Fruit fly (Drosophila melanogaster) whole organism, embryonic: Measurements from ENCODE around the gene CG3505.

Experiments
- Adf1 ChIP-seq: fragments of 200-800 bp; sonication (Bioruptor generic); IDR thresholded peaks from 2 replicates; pipeline ENCODE4 v1.3.6; 2022; ENCODE audit warnings: missing biosample characterization, missing genetic modification characterization
- Antp ChIP-seq: fragments of 200-800 bp; sonication (Bioruptor generic); optimal IDR thresholded peaks from 3 replicates; lab custom pipeline; 2016; ENCODE audit warnings: missing biosample characterization, missing genetic modification characterization
- CG10543 ChIP-seq: fragments of 200-800 bp; sonication (Bioruptor generic); optimal IDR thresholded peaks from 3 replicates; lab custom pipeline; 2017; ENCODE audit warnings: missing biosample characterization, mild to moderate bottlenecking, missing genetic modification characterization, moderate library complexity
- CG12769 ChIP-seq: fragments of 200-800 bp; sonication (Bioruptor generic); optimal IDR thresholded peaks from 2 replicates; lab custom pipeline; 2019; ENCODE audit warnings: missing biosample characterization, mild to moderate bottlenecking, missing genetic modification characterization, moderate library complexity
- CG13287 ChIP-seq: fragments of 200-800 bp; sonication (Bioruptor generic); IDR thresholded peaks from 2 replicates; pipeline ENCODE4 v1.3.6; 2022; ENCODE audit warnings: missing biosample characterization, missing genetic modification characterization; ENCODE audit not compliant: partially characterized antibody
- CG16813 ChIP-seq: fragments of 200-800 bp; sonication (Bioruptor generic); IDR thresholded peaks from 3 replicates; pipeline ENCODE4 v1.3.6; 2022; ENCODE audit warnings: missing biosample characterization, missing genetic modification characterization; ENCODE audit not compliant: partially characterized antibody
- CG17912 ChIP-seq: fragments of 200-800 bp; sonication (Bioruptor generic); optimal IDR thresholded peaks from 2 replicates; lab custom pipeline; 2018; ENCODE audit warnings: missing biosample characterization, mild to moderate bottlenecking, missing genetic modification characterization
- CG2116 ChIP-seq: fragments of 200-800 bp; sonication (Bioruptor generic); optimal IDR thresholded peaks from 3 replicates; lab custom pipeline; 2018; ENCODE audit warnings: missing biosample characterization, mild to moderate bottlenecking, missing genetic modification characterization
- CG2875 ChIP-seq: fragments of 200-800 bp; sonication (Bioruptor generic); optimal IDR thresholded peaks from 2 replicates; lab custom pipeline; 2017; ENCODE audit warnings: missing biosample characterization, mild to moderate bottlenecking, missing genetic modification characterization, missing genetic modification reagents
- CG30020 ChIP-seq: fragments of 200-800 bp; optimal IDR thresholded peaks from 2 replicates; lab custom pipeline; 2019; ENCODE audit warnings: missing biosample characterization, mild to moderate bottlenecking, missing genetic modification characterization, moderate library complexity
- CG31441 ChIP-seq: fragments of 200-800 bp; sonication (Bioruptor generic); IDR thresholded peaks from 2 replicates; pipeline ENCODE4 v1.3.6; 2022; ENCODE audit warnings: missing biosample characterization, missing genetic modification characterization
- CG3163 ChIP-seq: fragments of 200-800 bp; sonication (Bioruptor generic); optimal IDR thresholded peaks from 3 replicates; lab custom pipeline; 2016; ENCODE audit warnings: missing biosample characterization, missing genetic modification characterization
- CG33213 ChIP-seq: fragments of 200-800 bp; sonication (Bioruptor generic); optimal IDR thresholded peaks from 3 replicates; lab custom pipeline; 2016; ENCODE audit warnings: missing biosample characterization, missing genetic modification characterization
- CG42726 ChIP-seq: fragments of 200-800 bp; sonication (Bioruptor generic); IDR thresholded peaks from 2 replicates; pipeline ENCODE4 v1.3.6; 2022; ENCODE audit warnings: missing biosample characterization, missing genetic modification characterization; ENCODE audit not compliant: partially characterized antibody
- CG6689 ChIP-seq: fragments of 200-800 bp; sonication (Bioruptor generic); IDR thresholded peaks from 2 replicates; pipeline ENCODE4 v1.3.6; 2022; ENCODE audit warnings: missing biosample characterization, missing genetic modification characterization
- CG8359 ChIP-seq: fragments of 200-800 bp; sonication (Bioruptor generic); optimal IDR thresholded peaks from 2 replicates; lab custom pipeline; 2017; ENCODE audit warnings: missing biosample characterization, mild to moderate bottlenecking, missing genetic modification characterization, borderline replicate concordance
- CG8924 ChIP-seq: fragments of 200-800 bp; optimal IDR thresholded peaks from 3 replicates; lab custom pipeline; 2019; ENCODE audit warnings: missing biosample characterization, mild to moderate bottlenecking, missing genetic modification characterization, moderate library complexity
- CG9437 ChIP-seq: fragments of 200-800 bp; sonication (Bioruptor generic); optimal IDR thresholded peaks from 2 replicates; lab custom pipeline; 2018; ENCODE audit warnings: missing biosample characterization, mild to moderate bottlenecking, missing genetic modification characterization
- CG9797 ChIP-seq: fragments of 200-800 bp; sonication (Bioruptor generic); optimal IDR thresholded peaks from 3 replicates; lab custom pipeline; 2018; ENCODE audit warnings: missing biosample characterization, mild to moderate bottlenecking, missing genetic modification characterization
- CG9817 ChIP-seq: fragments of 200-800 bp; sonication (Bioruptor generic); optimal IDR thresholded peaks from 2 replicates; lab custom pipeline; 2018; ENCODE audit warnings: missing biosample characterization, mild to moderate bottlenecking, missing genetic modification characterization, moderate library complexity
- D19A ChIP-seq: fragments of 200-800 bp; optimal IDR thresholded peaks from 3 replicates; lab custom pipeline; 2019; ENCODE audit warnings: missing biosample characterization, mild to moderate bottlenecking, missing genetic modification characterization, moderate library complexity
- E2f2 ChIP-seq: fragments of 200-800 bp; sonication (Bioruptor generic); IDR thresholded peaks from 2 replicates; pipeline ENCODE4 v1.3.6; 2022; ENCODE audit warnings: missing biosample characterization, missing genetic modification characterization
- Hr78 ChIP-seq, 2 experiments: fragments of 200-800 bp in 1 of 2; fragments of >200 bp in 1 of 2; sonication (Bioruptor generic) in 1 of 2; optimal IDR thresholded peaks; 2 replicates each; lab custom pipeline; 2017 to 2019; ENCODE audit warnings: missing biosample characterization in 2 of 2, missing genetic modification characterization in 2 of 2, mild to moderate bottlenecking in 1 of 2, moderate library complexity in 1 of 2
- MBD-R2 ChIP-seq: fragments of 200-800 bp; sonication (Bioruptor generic); IDR thresholded peaks from 2 replicates; pipeline ENCODE4 v1.3.6; 2022; ENCODE audit warnings: missing biosample characterization, missing genetic modification characterization
- NC2α ChIP-seq: fragments of 200-800 bp; sonication (Bioruptor generic); optimal IDR thresholded peaks from 2 replicates; lab custom pipeline; 2016; ENCODE audit warnings: missing biosample characterization, missing genetic modification characterization
- NFAT ChIP-seq: fragments of 200-800 bp; sonication (Bioruptor generic); IDR thresholded peaks from 2 replicates; pipeline ENCODE4 v1.3.6; 2022; ENCODE audit warnings: missing biosample characterization, missing genetic modification characterization
- Neu2 ChIP-seq: fragments of 200-800 bp; sonication (Bioruptor generic); optimal IDR thresholded peaks from 3 replicates; lab custom pipeline; 2016; ENCODE audit warnings: missing biosample characterization, missing genetic modification characterization, borderline replicate concordance
- Vsx1 ChIP-seq: fragments of 200-800 bp; sonication (Bioruptor generic); optimal IDR thresholded peaks from 2 replicates; lab custom pipeline; 2017; ENCODE audit warnings: missing biosample characterization, mild to moderate bottlenecking, missing genetic modification characterization, missing genetic modification reagents
- cg ChIP-seq: fragments of 200-800 bp; sonication (Bioruptor generic); optimal IDR thresholded peaks from 3 replicates; lab custom pipeline; 2019; ENCODE audit warnings: missing biosample characterization, mild to moderate bottlenecking, missing genetic modification characterization, moderate library complexity
- dan ChIP-seq: fragments of 200-800 bp; sonication (Bioruptor generic); IDR thresholded peaks from 2 replicates; pipeline ENCODE4 v1.3.6; 2022; ENCODE audit warnings: missing biosample characterization, missing genetic modification characterization
- dm ChIP-seq: fragments of 200-800 bp; sonication (Bioruptor generic); optimal IDR thresholded peaks from 3 replicates; lab custom pipeline; 2016; ENCODE audit warnings: missing biosample characterization, missing genetic modification characterization
- ewg ChIP-seq: fragments of 200-800 bp; sonication (Bioruptor generic); optimal IDR thresholded peaks from 3 replicates; lab custom pipeline; 2017; ENCODE audit warnings: mild to moderate bottlenecking, missing biosample characterization, missing genetic modification reagents, missing genetic modification characterization
- fd3F ChIP-seq: fragments of 200-800 bp; sonication (Bioruptor generic); optimal IDR thresholded peaks from 2 replicates; lab custom pipeline; 2018; ENCODE audit warnings: missing biosample characterization, mild to moderate bottlenecking, missing genetic modification characterization, moderate library complexity
- ftz-f1 ChIP-seq: fragments of 200-800 bp; sonication (Bioruptor generic); optimal IDR thresholded peaks from 2 replicates; lab custom pipeline; 2016; ENCODE audit warnings: missing biosample characterization, missing genetic modification characterization
- inv ChIP-seq: fragments of 200-800 bp; sonication (Bioruptor generic); IDR thresholded peaks from 2 replicates; pipeline ENCODE4 v1.3.6; 2022; ENCODE audit warnings: missing biosample characterization, missing genetic modification characterization; ENCODE audit not compliant: partially characterized antibody
- jigr1 ChIP-seq: fragments of 200-800 bp; sonication (Bioruptor generic); IDR thresholded peaks from 3 replicates; pipeline ENCODE4 v1.3.6; 2022; ENCODE audit warnings: missing biosample characterization, missing genetic modification characterization
- kni ChIP-seq: fragments of 200-800 bp; sonication (Bioruptor generic); optimal IDR thresholded peaks from 3 replicates; lab custom pipeline; 2017; ENCODE audit warnings: mild to moderate bottlenecking, missing biosample characterization, missing genetic modification reagents, missing genetic modification characterization
- mam ChIP-seq: fragments of 200-800 bp; sonication (Bioruptor generic); optimal IDR thresholded peaks from 3 replicates; lab custom pipeline; 2016; ENCODE audit warnings: missing biosample characterization, missing genetic modification characterization
- nmo ChIP-seq: fragments of 200-800 bp; sonication (Bioruptor generic); optimal IDR thresholded peaks from 2 replicates; lab custom pipeline; 2018; ENCODE audit warnings: missing biosample characterization, mild to moderate bottlenecking, missing genetic modification characterization, moderate library complexity
- oc ChIP-seq: fragments of 200-800 bp; sonication (Bioruptor generic); optimal IDR thresholded peaks from 2 replicates; lab custom pipeline; 2018; ENCODE audit warnings: missing biosample characterization, mild to moderate bottlenecking, missing genetic modification characterization, moderate library complexity
- repo ChIP-seq: fragments of 200-800 bp; sonication (Bioruptor generic); optimal IDR thresholded peaks from 2 replicates; lab custom pipeline; 2016; ENCODE audit warnings: missing biosample characterization, missing genetic modification characterization
- row ChIP-seq: fragments of 200-800 bp; sonication (Bioruptor generic); IDR thresholded peaks from 3 replicates; pipeline ENCODE4 v1.3.6; 2022; ENCODE audit warnings: missing biosample characterization, missing genetic modification characterization
- salm ChIP-seq: fragments of 200-800 bp; sonication (Bioruptor generic); optimal IDR thresholded peaks from 2 replicates; lab custom pipeline; 2018; ENCODE audit warnings: missing biosample characterization, mild to moderate bottlenecking, missing genetic modification characterization
- so ChIP-seq: fragments of 200-800 bp; sonication (Bioruptor generic); IDR thresholded peaks from 3 replicates; pipeline ENCODE4 v1.3.6; 2022; ENCODE audit warnings: missing biosample characterization, missing genetic modification characterization
- trem ChIP-seq: fragments of 200-800 bp; optimal IDR thresholded peaks from 3 replicates; lab custom pipeline; 2019; ENCODE audit warnings: missing biosample characterization, mild to moderate bottlenecking, missing genetic modification characterization, moderate library complexity
- twi ChIP-seq: fragments of 200-800 bp; optimal IDR thresholded peaks from 2 replicates; lab custom pipeline; 2019; ENCODE audit warnings: missing biosample characterization, mild to moderate bottlenecking, missing genetic modification characterization, moderate library complexity
- vfl ChIP-seq: fragments of 200-800 bp; sonication (Bioruptor generic); optimal IDR thresholded peaks from 2 replicates; lab custom pipeline; 2016; ENCODE audit warnings: missing biosample characterization, missing genetic modification characterization

The CG3505 gene

DNA sequence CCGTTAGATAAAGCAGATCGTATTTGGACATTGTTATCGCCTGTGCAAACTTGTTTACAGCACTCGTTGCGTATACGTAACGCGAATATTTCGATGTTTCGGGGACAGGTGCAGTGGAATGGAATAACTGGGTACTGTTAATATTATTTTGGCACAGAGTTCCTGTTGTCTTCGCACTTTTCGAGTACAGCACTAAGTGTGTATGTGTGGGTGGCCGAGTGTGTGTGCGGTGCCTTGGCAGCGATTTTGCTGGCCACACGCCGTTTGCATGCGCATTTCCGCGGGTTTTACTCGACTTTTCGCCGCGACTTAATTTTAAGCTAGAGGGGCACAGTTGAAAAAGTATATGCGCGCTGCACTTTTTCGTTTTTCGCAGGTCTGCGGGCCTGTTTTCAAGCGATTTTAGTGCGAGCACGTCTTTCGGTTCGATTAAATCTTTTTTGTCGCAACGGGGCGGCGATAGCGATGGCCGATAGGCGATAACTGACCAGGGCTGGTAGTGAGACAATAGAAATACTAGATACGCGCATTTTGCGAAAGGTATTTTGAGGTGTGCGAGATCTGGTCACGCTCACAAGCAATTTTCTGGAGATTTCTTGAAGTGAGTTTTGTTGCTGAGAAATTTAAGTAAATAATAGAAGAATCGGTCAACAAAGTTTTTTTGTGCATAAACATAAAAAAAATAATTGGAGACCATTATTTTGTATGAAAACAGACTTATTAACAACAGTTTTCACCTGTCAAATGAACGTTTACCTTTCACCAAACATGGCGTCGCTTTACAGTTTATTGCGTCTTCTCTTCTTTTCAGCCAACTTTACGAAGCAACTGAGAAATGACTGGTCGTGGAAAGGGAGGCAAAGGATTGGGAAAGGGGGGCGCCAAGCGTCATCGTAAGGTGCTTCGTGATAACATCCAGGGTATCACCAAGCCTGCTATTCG is 31.8 kb upstream of the CG3505 start, which contains the start of the genes put and His4r (continued):
- TF ChIP-seq CG2875 (GFP tag; lab: Kevin White, UChicago) (no peak), trem (peak; percentile 77), CG30020 (tag; lab: Kevin White, UChicago) (peak; percentile 11), NFAT (GFP tag; lab: Robert Waterston, UW) (no peak), CG2116 (GFP tag; lab: Kevin White, UChicago) (peak; percentile 75), Hr78 (GFP tag; optimal IDR thresholded peaks at IDR 0.05; lab: Kevin White, UChicago) (no peak), Adf1 (no peak), CG42726 (GFP tag; lab: Robert Waterston, UW) (0 out of 2 replicates have a peak, but pooled peaks have one; percentile 16), CG12769 (tag; lab: Kevin White, UChicago) (peak; percentile 45), ewg (peak; percentile 7), inv (GFP tag; lab: Robert Waterston, UW) (peak; percentile 44; the same call in 1 of the 2 replicates), E2f2 (GFP tag; lab: Robert Waterston, UW) (peak; percentile 53), repo (GFP tag; lab: Kevin White, UChicago) (peak; percentile 47), CG31441 (GFP tag; lab: Robert Waterston, UW) (no peak), CG6689 (GFP tag; lab: Robert Waterston, UW) (no peak), Vsx1 (GFP tag; lab: Kevin White, UChicago) (no peak), nmo (GFP tag; lab: Kevin White, UChicago) (peak; percentile 59), fd3F (no peak), row (GFP tag; lab: Robert Waterston, UW) (peak; percentile 21; the same call in 2 of the 3 replicates), salm (no peak), oc (no peak), dm (GFP tag; lab: Kevin White, UChicago) (peak; percentile 37), CG8359 (GFP tag; lab: Kevin White, UChicago) (no peak), twi (no peak), CG17912 (GFP tag; lab: Kevin White, UChicago) (peak; percentile 40), CG16813 (GFP tag; lab: Robert Waterston, UW) (peak; percentile 62; the same call in 2 of the 3 replicates), kni (GFP tag; lab: Kevin White, UChicago) (no peak), CG8924 (peak; percentile 44), CG10543 (peak; percentile 50), vfl (GFP tag; lab: Kevin White, UChicago) (no peak), NC2α (GFP tag; lab: Kevin White, UChicago) (no peak), Neu2 (no peak), dan (GFP tag; lab: Robert Waterston, UW) (no peak), CG9817 (tag; lab: Kevin White, UChicago) (no peak), CG13287 (GFP tag; lab: Robert Waterston, UW) (peak; percentile 64), CG3163 (GFP tag; lab: Kevin White, UChicago) (no peak), D19A (tag; lab: Kevin White, UChicago) (peak; percentile 7), ftz-f1 (GFP tag; lab: Kevin White, UChicago) (peak; percentile 1), CG9437 (GFP tag; lab: Kevin White, UChicago) (peak; percentile 36), cg (peak; percentile 84), so (0 out of 3 replicates have a peak, but pooled peaks have one; percentile 45), CG33213 (GFP tag; lab: Kevin White, UChicago) (peak; percentile 66), Antp (GFP tag; lab: Kevin White, UChicago) (no peak), jigr1 (GFP tag; lab: Robert Waterston, UW) (no peak), CG9797 (GFP tag; lab: Kevin White, UChicago) (peak; percentile 95), MBD-R2 (peak; percentile 69), mam (GFP tag; lab: Kevin White, UChicago) (peak; percentile 24)
